Fruit fly (Drosophila melanogaster): ENCODE data around the gene cl.

Gene cl

DNA sequence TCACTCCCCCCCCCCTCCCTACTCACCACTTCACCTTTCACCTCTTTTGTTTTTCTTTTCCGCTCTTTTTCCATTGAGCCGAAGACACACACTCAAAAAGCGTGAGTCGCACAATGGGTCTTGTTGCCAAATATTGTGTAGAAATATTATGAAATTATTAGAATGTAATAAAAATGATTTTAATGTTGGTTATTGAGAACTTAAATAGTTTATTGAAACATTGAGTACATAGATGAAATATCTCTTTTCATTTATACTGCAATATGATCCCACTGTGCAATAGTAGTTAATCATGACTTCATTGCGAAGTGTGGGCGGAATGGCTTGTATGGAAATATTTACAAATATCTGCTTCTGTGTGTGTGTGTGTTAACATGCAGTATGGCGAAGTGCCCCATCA lies 47.2 kb downstream of the cl start (continued):
- TF ChIP-seq pdm3 (GFP tag; optimal IDR thresholded peaks at IDR 0.05) = peak; percentile 43
- no peak for TF ChIP-seq CG16779 (tag; optimal IDR thresholded peaks at IDR 0.05)
- peak; percentile 42 for TF ChIP-seq dsx (GFP tag; optimal IDR thresholded peaks at IDR 0.05; ENCODE audit: poor library complexity, severe bottlenecking)
- TF ChIP-seq Eip93F (GFP tag; optimal IDR thresholded peaks at IDR 0.05) = no peak
- peak; percentile 10 for TF ChIP-seq topi (GFP tag; optimal IDR thresholded peaks at IDR 0.05)
- peak in 1 of 2 experiments; percentile 21 for TF ChIP-seq ss (GFP tag; optimal IDR thresholded peaks at IDR 0.05)
- TF ChIP-seq CG9139 (GFP tag; optimal IDR thresholded peaks at IDR 0.05) = peak; percentile 20
- TF ChIP-seq Eip75B (GFP tag; optimal IDR thresholded peaks at IDR 0.05) = peak; percentile 24
- TF ChIP-seq CG6276 (GFP tag; optimal IDR thresholded peaks at IDR 0.05) = peak; percentile 50
- TF ChIP-seq CG32006 (GFP tag; optimal IDR thresholded peaks at IDR 0.05) = peak; percentile 60
- peak; percentile 88 for TF ChIP-seq CG8119 (GFP tag; IDR thresholded peaks at IDR 0.05)
- TF ChIP-seq fd85E (GFP tag; optimal IDR thresholded peaks at IDR 0.05) = no peak
- TF ChIP-seq Sox102F (GFP tag; optimal IDR thresholded peaks at IDR 0.05) = no peak
- TF ChIP-seq CG10631 (GFP tag; optimal IDR thresholded peaks at IDR 0.05) = peak; percentile 52
- no peak for TF ChIP-seq dac (GFP tag; optimal IDR thresholded peaks at IDR 0.05)
- peak; percentile 42 for TF ChIP-seq CG34406 (GFP tag; optimal IDR thresholded peaks at IDR 0.05)
- peak; percentile 38 for TF ChIP-seq CG3919 (GFP tag; optimal IDR thresholded peaks at IDR 0.05)
- peak; percentile 42 for TF ChIP-seq CG8632 (GFP tag; optimal IDR thresholded peaks at IDR 0.05)
- peak; percentile 52 for TF ChIP-seq acj6 (GFP tag; optimal IDR thresholded peaks at IDR 0.05)
- peak; percentile 18 for TF ChIP-seq Sox15 (GFP tag; optimal IDR thresholded peaks at IDR 0.05)
- TF ChIP-seq CG4318 (GFP tag; optimal IDR thresholded peaks at IDR 0.05) = no peak
- TF ChIP-seq lz (GFP tag; optimal IDR thresholded peaks at IDR 0.05) = no peak
- TF ChIP-seq CG6808 (GFP tag; optimal IDR thresholded peaks at IDR 0.05) = peak; percentile 8
- TF ChIP-seq Ets96B (tag; optimal IDR thresholded peaks at IDR 0.05) = peak; percentile 68
- TF ChIP-seq Hr39 (GFP tag; optimal IDR thresholded peaks at IDR 0.05) = no peak
- TF ChIP-seq esn (GFP tag; optimal IDR thresholded peaks at IDR 0.05) = no peak

DNA sequence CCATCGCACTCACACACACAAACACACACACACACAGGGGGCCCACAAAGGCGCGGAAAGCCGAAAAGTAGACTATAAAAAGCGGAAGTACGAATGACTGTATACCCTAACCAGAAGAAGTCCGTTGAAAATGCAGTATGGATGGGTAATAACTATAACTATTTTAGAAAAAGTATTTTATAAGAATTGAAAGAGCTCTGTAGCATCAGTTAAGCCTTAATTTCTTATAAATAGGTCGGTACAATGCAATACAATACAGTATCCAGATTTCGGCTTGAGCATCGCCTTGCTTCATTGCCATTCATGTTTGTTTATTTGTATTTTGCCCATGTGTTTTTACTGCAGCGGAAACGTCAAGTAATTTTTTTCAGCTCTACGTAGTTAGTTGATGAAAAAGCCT lies 49.6 kb downstream of the cl start:
- TF ChIP-seq CG6808 (GFP tag; optimal IDR thresholded peaks at IDR 0.05) (peak; percentile 11), CG10631 (GFP tag; optimal IDR thresholded peaks at IDR 0.05) (peak; percentile 53), CG4318 (GFP tag; optimal IDR thresholded peaks at IDR 0.05) (peak; percentile 33), Eip75B (GFP tag; optimal IDR thresholded peaks at IDR 0.05) (peak; percentile 30), CG7368 (GFP tag; optimal IDR thresholded peaks at IDR 0.05) (peak; percentile 21), Sox14 (GFP tag; optimal IDR thresholded peaks at IDR 0.05) (peak; percentile 43), OdsH (GFP tag; optimal IDR thresholded peaks at IDR 0.05) (peak; percentile 58), CG9139 (GFP tag; optimal IDR thresholded peaks at IDR 0.05) (peak; percentile 28), acj6 (GFP tag; optimal IDR thresholded peaks at IDR 0.05) (peak; percentile 57), topi (GFP tag; optimal IDR thresholded peaks at IDR 0.05) (peak; percentile 25), cyc (GFP tag; optimal IDR thresholded peaks at IDR 0.05) (peak; percentile 29), pdm3 (GFP tag; optimal IDR thresholded peaks at IDR 0.05) (peak; percentile 32), lz (GFP tag; optimal IDR thresholded peaks at IDR 0.05) (peak; percentile 40), Gug (GFP tag; IDR thresholded peaks at IDR 0.05) (0 out of 2 replicates have a peak, but pooled peaks have one; percentile 34), CG8632 (GFP tag; optimal IDR thresholded peaks at IDR 0.05) (no peak), Ets21C (GFP tag; optimal IDR thresholded peaks at IDR 0.05) (peak; percentile 15), CG3919 (GFP tag; optimal IDR thresholded peaks at IDR 0.05) (peak; percentile 49), Smox (GFP tag; optimal IDR thresholded peaks at IDR 0.05) (peak; percentile 37), CG11902 (GFP tag; optimal IDR thresholded peaks at IDR 0.05) (peak; percentile 26), CG15336 (GFP tag; IDR thresholded peaks at IDR 0.05) (no peak), dsx (GFP tag; optimal IDR thresholded peaks at IDR 0.05; ENCODE audit: poor library complexity, severe bottlenecking) (peak; percentile 45), CG32006 (GFP tag; optimal IDR thresholded peaks at IDR 0.05) (peak; percentile 57), CG6854 (GFP tag; optimal IDR thresholded peaks at IDR 0.05) (no peak), Blimp-1 (GFP tag; optimal IDR thresholded peaks at IDR 0.05) (no peak), CG3032 (tag; optimal IDR thresholded peaks at IDR 0.05) (no peak), Sox15 (GFP tag; optimal IDR thresholded peaks at IDR 0.05) (no peak), CG6792 (GFP tag; optimal IDR thresholded peaks at IDR 0.05) (peak; percentile 25), CG6163 (GFP tag; IDR thresholded peaks at IDR 0.05) (peak; percentile 55; the same call in 2 of the 3 replicates), CG31627 (GFP tag; optimal IDR thresholded peaks at IDR 0.05) (peak; percentile 56), Met (GFP tag; optimal IDR thresholded peaks at IDR 0.05) (peak; percentile 40), CG11762 (GFP tag; optimal IDR thresholded peaks at IDR 0.05; ENCODE audit: insufficient read depth) (peak; percentile 10), fd85E (GFP tag; optimal IDR thresholded peaks at IDR 0.05) (no peak), achi (GFP tag; optimal IDR thresholded peaks at IDR 0.05) (peak; percentile 31), Hr39 (GFP tag; optimal IDR thresholded peaks at IDR 0.05) (peak; percentile 56), CG10669 (GFP tag; optimal IDR thresholded peaks at IDR 0.05) (peak; percentile 42), CG11294 (GFP tag; IDR thresholded peaks at IDR 0.05) (no peak), salr (GFP tag; optimal IDR thresholded peaks at IDR 0.05) (peak in 1 of 2 experiments; percentile 26), svp (GFP tag) (peak; percentile 69)

All from whole organism, prepupa.